Fruit fly (Drosophila melanogaster): ENCODE results near the gene eRF1.

Gene eRF1

DNA sequence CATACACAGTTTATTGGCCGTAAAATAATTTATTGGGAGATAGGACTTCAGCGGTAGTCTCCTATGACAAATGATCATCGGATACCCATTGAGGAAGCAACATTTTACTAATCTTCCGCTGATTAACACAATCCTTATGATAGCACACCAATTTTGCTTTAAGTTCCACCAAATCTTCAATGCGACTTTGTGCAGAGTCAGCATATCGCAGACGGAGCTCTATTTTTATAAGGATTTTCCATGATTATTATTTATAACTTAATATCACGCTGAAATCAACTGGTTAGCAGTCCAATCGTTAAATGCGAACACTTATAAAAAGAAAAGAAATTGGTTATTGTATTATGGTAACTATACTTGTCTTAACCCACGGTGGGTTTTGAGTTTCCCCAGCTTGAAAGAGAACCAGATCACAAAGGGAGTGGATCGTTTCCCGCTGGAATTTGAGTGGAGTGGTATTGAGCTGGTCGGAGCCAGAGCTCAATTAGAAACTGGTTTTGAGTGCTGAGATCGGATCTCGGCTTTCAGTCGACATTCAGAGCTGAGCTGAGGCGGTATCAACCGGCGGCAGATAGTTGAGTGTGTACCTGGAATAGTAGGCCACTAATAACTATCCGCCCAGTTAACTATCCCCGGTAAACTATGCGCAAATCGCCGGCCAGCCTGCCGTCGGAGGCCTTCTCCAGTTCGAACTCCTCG is 18.7 kb downstream of the eRF1 start, which contains the start of the genes Toll-9 and in:
Toll-9 (minus strand) TSS at position 51 of the 699 bp plus-strand sequence.
in (plus strand) TSS at position 525 of the 699 bp plus-strand sequence.
- no peak for TF ChIP-seq pb (GFP tag; optimal IDR thresholded peaks at IDR 0.05)
- peak; percentile 41; the same call in 1 of the 2 replicates for TF ChIP-seq bbx (GFP tag; IDR thresholded peaks at IDR 0.05; ENCODE audit: partially characterized antibody)
- TF ChIP-seq Dll (GFP tag; IDR thresholded peaks at IDR 0.05; ENCODE audit: partially characterized antibody), result 0 out of 4 replicates have a peak, but pooled peaks have one; percentile 12
- TF ChIP-seq sens (GFP tag), result peak; percentile 59
- TF ChIP-seq Jarid2 (GFP tag; optimal IDR thresholded peaks at IDR 0.05), result peak; percentile 50
- TF ChIP-seq tna (GFP tag; IDR thresholded peaks at IDR 0.05; ENCODE audit: partially characterized antibody), result no peak
- peak; percentile 27 for TF ChIP-seq Ets65A (GFP tag)
- no peak for TF ChIP-seq CG3995 (GFP tag; optimal IDR thresholded peaks at IDR 0.05)
- peak; percentile 58; the same call in 2 of the 3 replicates for TF ChIP-seq CG6791 (GFP tag; IDR thresholded peaks at IDR 0.05; ENCODE audit: partially characterized antibody)
- peak; percentile 51 for TF ChIP-seq sd (tag; optimal IDR thresholded peaks at IDR 0.05)
- peak; percentile 92 for TF ChIP-seq CG12769 (tag; optimal IDR thresholded peaks at IDR 0.05)
- peak; percentile 71 for TF ChIP-seq CG3163 (GFP tag; optimal IDR thresholded peaks at IDR 0.05)
- no peak for TF ChIP-seq CG7839 (tag; optimal IDR thresholded peaks at IDR 0.05)
- TF ChIP-seq z (GFP tag; IDR thresholded peaks at IDR 0.05), result peak; percentile 98
- 0 out of 2 replicates have a peak, but pooled peaks have one; percentile 10 for TF ChIP-seq vvl (GFP tag; IDR thresholded peaks at IDR 0.05)
- TF ChIP-seq p53 (GFP tag; optimal IDR thresholded peaks at IDR 0.05), result no peak
- no peak for TF ChIP-seq kah (GFP tag; optimal IDR thresholded peaks at IDR 0.05)
- TF ChIP-seq amos (GFP tag; IDR thresholded peaks at IDR 0.05; ENCODE audit: partially characterized antibody), result peak; percentile 15; the same call in 1 of the 2 replicates
- TF ChIP-seq HLHmδ (GFP tag; optimal IDR thresholded peaks at IDR 0.05), result peak; percentile 51
- peak; percentile 15; the same call in 1 of the 2 replicates for TF ChIP-seq Bgb (GFP tag; IDR thresholded peaks at IDR 0.05; ENCODE audit: partially characterized antibody)
- no peak for TF ChIP-seq CG11093 (GFP tag; IDR thresholded peaks at IDR 0.05)

- TF ChIP-seq CG12769 (tag; optimal IDR thresholded peaks at IDR 0.05) (peak; percentile 80), Dref (GFP tag; IDR thresholded peaks at IDR 0.05) (no peak), zfh1 (GFP tag; IDR thresholded peaks at IDR 0.05) (no peak), CG42726 (GFP tag; IDR thresholded peaks at IDR 0.05; ENCODE audit: partially characterized antibody) (no peak)
Measured at dm6 chr3L:20370013-20370412, 21.9 kb downstream of the eRF1 start, which contains the start of gene CG13247. TSS of gene CG13247 (plus strand) at chr3L:20370313.

DNA sequence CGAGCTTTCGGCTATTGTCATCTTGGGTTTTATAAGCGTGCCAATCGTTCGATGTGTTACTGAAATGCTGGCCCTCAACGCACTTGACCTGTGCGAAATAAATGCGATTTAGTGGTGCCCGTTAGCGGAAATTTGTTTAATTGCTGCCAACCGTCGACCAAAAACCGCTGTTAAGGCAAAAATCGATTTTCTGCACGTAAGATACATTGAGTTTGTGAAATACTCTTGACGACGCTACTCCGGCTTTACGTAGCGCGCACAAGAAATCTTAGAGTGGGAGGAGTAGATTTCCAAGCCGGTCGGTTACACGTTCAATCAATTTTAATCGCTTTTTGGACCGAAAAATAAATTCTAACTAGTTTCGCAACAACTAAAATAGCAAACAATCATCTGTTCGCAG is 27.3 kb downstream of the eRF1 start:
- TF ChIP-seq MBD-R2 (GFP tag; IDR thresholded peaks at IDR 0.05) (0 out of 2 replicates have a peak, but pooled peaks have one; percentile 40), Xrp1 (GFP tag; IDR thresholded peaks at IDR 0.05) (no peak), klu (GFP tag; IDR thresholded peaks at IDR 0.05) (no peak), MESR4 (GFP tag; optimal IDR thresholded peaks at IDR 0.05) (peak; percentile 48), onecut (GFP tag; IDR thresholded peaks at IDR 0.05) (peak; percentile 97)

DNA sequence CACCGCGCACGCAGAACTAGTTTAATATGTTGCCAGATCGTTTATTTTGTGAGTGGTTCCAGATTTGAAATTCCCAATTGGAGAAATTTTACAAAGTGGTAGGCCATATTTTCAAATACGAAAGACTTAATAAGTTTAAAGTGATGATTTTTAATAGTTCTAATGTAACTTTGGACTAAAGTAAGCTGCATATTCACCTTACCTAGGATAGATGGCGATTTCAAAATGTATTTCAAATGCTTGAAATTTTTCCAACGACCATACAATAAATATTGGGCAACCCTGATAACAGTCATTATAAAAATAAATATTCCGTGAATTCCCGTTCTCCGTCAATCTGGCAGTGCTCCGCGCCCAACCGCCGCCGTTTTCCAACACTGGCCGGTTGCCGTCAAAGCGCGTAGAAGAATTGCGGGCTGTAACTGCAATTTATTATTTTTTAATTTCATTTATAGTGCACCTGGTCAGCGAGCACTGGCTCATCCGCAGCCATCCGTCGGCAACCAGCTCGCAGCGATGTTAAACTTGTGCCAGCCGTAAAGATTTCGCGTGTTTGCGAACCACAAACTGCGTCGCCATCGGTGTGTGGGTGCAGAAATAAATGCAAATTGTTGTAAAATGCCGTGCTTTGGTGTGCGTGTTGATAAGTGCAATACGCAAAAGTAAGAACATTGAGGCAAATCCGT is 27.9 kb downstream of the eRF1 start, which contains the start of the genes Ide and RhoBTB:
Ide (minus strand) TSS at position 19 of the 686 bp plus-strand sequence.
RhoBTB (plus strand) TSS at position 365 of the 686 bp plus-strand sequence.
- TF ChIP-seq pb (GFP tag; optimal IDR thresholded peaks at IDR 0.05), result peak; percentile 61
- TF ChIP-seq usp (GFP tag; optimal IDR thresholded peaks at IDR 0.05), result no peak
- peak; percentile 95 for TF ChIP-seq zfh2 (GFP tag; optimal IDR thresholded peaks at IDR 0.05)
- peak; percentile 53 for TF ChIP-seq ttk (GFP tag; IDR thresholded peaks at IDR 0.05)
- TF ChIP-seq mam (GFP tag; optimal IDR thresholded peaks at IDR 0.05), result peak; percentile 96
- peak; percentile 37 for TF ChIP-seq CG12744 (GFP tag; optimal IDR thresholded peaks at IDR 0.05)
- TF ChIP-seq knrl (GFP tag; IDR thresholded peaks at IDR 0.05; ENCODE audit: partially characterized antibody), result peak; percentile 63
- TF ChIP-seq phol (tag; optimal IDR thresholded peaks at IDR 0.05), result peak; percentile 90
- TF ChIP-seq gro (GFP tag; optimal IDR thresholded peaks at IDR 0.05), result peak; percentile 84
- peak; percentile 50; the same call in 1 of the 2 replicates for TF ChIP-seq Drgx (GFP tag; IDR thresholded peaks at IDR 0.05)
- peak; percentile 69 for TF ChIP-seq CG11247 (GFP tag; IDR thresholded peaks at IDR 0.05)
- peak; percentile 56 for TF ChIP-seq CG30431 (GFP tag; optimal IDR thresholded peaks at IDR 0.05)
- peak; percentile 60 for TF ChIP-seq CG8281 (tag; optimal IDR thresholded peaks at IDR 0.05)
- peak; percentile 6; the same call in 1 of the 2 replicates for TF ChIP-seq Ravus (GFP tag; IDR thresholded peaks at IDR 0.05)
- peak; percentile 59 for TF ChIP-seq CG34376 (GFP tag; optimal IDR thresholded peaks at IDR 0.05)
- TF ChIP-seq gfzf (GFP tag; optimal IDR thresholded peaks at IDR 0.05), result peak; percentile 19

Data from whole organism, embryonic.